Worm (Caenorhabditis elegans): Measurements from ENCODE around the gene C09G12.5.
"Not testable (repeated sequence)": the region's sequence is repeated elsewhere in the genome, so short reads cannot be mapped to it uniquely, and the experiment has no call there.

C09G12.5 gene

DNA sequence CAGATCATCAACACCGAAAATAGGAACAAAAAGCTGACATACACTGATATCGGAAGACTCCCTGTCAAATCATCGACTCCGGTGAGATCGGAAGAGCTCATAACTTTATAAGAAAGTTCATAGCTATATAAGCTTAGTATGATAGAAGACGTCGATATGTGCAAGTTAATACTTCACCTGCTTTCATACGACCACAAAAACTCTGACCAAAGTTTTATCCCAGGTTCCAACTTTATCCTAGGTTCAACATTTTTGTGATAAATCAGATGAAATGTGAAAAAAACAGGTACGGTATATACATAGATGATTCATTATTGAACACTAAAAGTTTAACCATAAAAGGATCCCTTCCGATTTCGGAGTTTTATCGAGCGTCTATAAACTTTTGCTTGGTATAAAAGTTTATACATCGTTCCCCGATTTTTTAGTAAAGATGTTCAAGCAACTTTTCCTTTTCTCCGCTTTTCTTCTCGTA, at the start of gene C09G12.5, which contains the start of gene srz-70:
Gene C09G12.5 (plus strand): TSS at position 425 of the 475 bp plus-strand sequence.
Gene srz-70 (minus strand): TSS at position 101 of the 475 bp plus-strand sequence.
- no peak for TF ChIP-seq dao-5 (tag; optimal IDR thresholded peaks at IDR 0.05)

ce11 chrIV:3433387-3433786, 45.7 kb upstream of the C09G12.5 start, which contains the start of gene C04C3.7:
Gene C04C3.7, minus strand, starts transcription at chrIV:3433487.
- not testable (repeated sequence) for TF ChIP-seq W03F9.2, dao-5, him-1 (tag; optimal IDR thresholded peaks at IDR 0.05)

DNA sequence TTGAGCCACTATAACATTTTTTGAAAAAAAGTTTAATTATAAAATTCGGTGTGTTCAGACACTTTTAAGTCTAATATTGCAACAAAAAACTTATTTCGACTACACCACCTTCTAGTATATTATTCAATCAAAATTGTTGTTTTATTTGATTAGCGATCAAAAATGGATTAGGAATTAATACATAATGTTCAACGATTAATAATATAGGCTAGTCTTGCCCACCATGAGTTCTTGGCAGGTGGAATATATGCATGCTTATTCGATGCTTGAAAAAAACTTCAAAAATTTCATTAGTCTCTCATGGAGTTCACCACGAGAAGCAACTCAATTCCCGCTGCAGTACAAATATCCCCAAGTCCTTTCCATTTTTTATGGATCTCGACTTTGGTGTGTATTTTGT, 43.1 kb upstream of the C09G12.5 start, which contains the start of gene srz-32:
Gene srz-32 (plus strand): TSS at position 301 of the 400 bp plus-strand sequence.
- TF ChIP-seq dao-5 (tag; optimal IDR thresholded peaks at IDR 0.05) (no peak), him-1 (tag; optimal IDR thresholded peaks at IDR 0.05) (no peak), W03F9.2 (tag; optimal IDR thresholded peaks at IDR 0.05) (no peak)

DNA sequence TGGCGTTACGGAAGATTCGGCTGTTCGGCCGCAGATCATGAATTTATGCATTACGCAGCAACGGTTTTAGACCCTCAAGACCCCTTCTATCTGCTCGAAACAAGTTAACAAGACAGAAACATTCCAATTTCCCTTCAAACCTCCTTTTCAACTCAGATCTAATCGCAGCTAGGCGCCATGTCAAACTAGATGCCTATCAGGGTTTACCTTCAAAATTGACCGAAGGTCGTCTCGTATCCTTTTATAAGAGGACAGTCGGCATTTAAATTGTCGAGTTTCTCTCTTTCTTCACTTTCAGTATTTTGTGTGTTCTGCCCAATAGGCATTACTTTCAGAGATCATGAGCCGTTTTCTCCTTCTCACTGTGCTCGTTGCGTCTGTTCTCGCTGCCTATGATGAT, 41.1 kb upstream of the C09G12.5 start, which contains the start of gene grd-13:
Gene grd-13 (plus strand): TSS at position 291 of the 400 bp plus-strand sequence.
- no peak for TF ChIP-seq dao-5 (tag; optimal IDR thresholded peaks at IDR 0.05)
- no peak for TF ChIP-seq W03F9.2 (tag; optimal IDR thresholded peaks at IDR 0.05)
- no peak for TF ChIP-seq him-1 (tag; optimal IDR thresholded peaks at IDR 0.05)

DNA sequence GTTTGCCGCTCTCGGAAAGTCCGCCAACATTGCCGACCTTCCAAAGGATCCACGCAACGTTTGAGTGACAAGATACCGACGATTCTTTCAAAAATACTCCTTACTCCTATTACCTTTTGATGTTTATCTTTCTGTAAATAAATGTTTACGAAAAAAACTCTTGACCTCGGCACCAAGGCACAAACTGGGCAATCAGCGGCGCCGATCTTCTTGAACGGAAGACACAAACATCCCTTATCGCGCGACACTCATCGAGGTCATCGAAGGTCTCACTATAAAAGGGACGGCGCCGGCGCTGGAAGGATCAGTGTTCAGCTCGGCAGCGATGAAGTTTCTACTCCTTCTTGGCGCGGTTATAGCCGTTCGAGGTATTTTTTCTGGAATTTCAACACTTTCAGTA, 39.8 kb upstream of the C09G12.5 start, which contains the start of gene grd-3:
Gene grd-3 (plus strand): TSS at position 302 of the 400 bp plus-strand sequence.
- TF ChIP-seq him-1 (tag; optimal IDR thresholded peaks at IDR 0.05) = no peak
- TF ChIP-seq W03F9.2 (tag; optimal IDR thresholded peaks at IDR 0.05) = no peak

- no peak for TF ChIP-seq him-1 (tag; optimal IDR thresholded peaks at IDR 0.05)
- no peak for TF ChIP-seq W03F9.2 (tag; optimal IDR thresholded peaks at IDR 0.05)
- no peak for TF ChIP-seq dao-5 (tag; optimal IDR thresholded peaks at IDR 0.05)
These were observed 38.3 kb upstream of the C09G12.5 start, which contains the start of gene grd-10 for ce11 chrIV:3440848-3441247. Gene grd-10, plus strand, starts transcription at chrIV:3441055.

- TF ChIP-seq dao-5 (tag; optimal IDR thresholded peaks at IDR 0.05) = no peak
These were observed 36.6 kb upstream of the C09G12.5 start for ce11 chrIV:3442513-3442912.

DNA sequence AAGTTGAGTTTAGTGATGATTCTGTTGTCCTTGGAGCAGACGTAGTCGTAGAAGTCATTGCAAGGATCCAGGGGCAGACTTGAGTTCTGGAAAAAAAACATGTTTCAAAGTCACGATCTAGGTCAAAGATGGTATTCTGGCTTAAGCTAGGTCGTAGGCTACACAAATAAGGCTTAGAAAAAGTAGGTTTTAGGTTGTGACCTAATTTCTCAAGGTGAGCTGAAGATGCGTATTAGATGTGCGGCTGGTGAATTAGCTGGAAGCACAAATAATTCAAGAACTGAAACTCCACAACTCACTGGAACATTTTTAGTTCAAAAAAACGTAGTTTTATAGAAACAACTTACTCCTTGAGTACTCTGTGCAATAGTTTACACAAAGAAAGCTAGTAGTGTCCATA, 35.0 kb upstream of the C09G12.5 start, which contains the start of gene F09D12.2:
Gene F09D12.2 (minus strand): TSS at position 101 of the 400 bp plus-strand sequence.
- no peak for TF ChIP-seq him-1 (tag; optimal IDR thresholded peaks at IDR 0.05)
- TF ChIP-seq W03F9.2 (tag; optimal IDR thresholded peaks at IDR 0.05) = no peak
- no peak for TF ChIP-seq dao-5 (tag; optimal IDR thresholded peaks at IDR 0.05)

DNA sequence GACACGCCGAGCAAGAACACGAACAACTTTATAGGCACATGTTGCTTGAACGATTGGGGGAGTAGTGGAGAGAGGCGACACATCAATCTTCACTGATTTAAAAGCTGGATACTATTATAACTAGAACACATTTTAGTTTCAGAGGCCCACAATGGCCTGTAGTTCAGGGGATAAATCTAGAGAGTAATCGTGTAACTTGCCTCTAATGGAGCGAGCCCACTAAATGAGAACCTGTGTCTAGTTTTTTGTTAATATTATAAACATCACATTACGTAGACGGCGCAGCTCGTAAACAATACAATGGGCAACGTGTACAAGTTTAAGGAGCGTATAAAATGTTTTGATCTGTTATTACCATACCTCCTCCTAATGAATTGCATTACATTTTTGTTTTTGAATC, 34.5 kb upstream of the C09G12.5 start, which contains the start of gene F58E2.5:
Gene F58E2.5 (plus strand): TSS at position 301 of the 400 bp plus-strand sequence.
- TF ChIP-seq dao-5 (tag; optimal IDR thresholded peaks at IDR 0.05) = no peak
- TF ChIP-seq him-1 (tag; optimal IDR thresholded peaks at IDR 0.05) = no peak
- no peak for TF ChIP-seq W03F9.2 (tag; optimal IDR thresholded peaks at IDR 0.05)

DNA sequence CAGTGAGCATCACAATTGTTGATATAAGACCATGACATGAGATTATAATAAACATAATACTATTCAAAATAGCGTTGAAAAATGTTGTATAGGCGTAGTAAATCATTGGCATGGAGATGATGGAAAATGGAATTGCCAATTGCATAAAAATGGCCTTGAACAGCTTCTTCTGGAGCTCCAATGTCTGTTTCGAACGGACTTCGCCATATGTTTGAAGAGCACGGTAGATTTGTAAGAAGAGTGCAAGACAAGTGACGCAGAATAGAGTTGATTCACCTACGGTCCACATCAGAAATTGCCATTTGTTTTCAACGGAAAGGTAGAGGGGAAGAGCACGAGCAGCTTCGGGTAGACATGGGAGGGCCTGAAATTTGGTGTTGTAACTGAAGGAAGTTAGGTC, 31.8 kb upstream of the C09G12.5 start:
- TF ChIP-seq dao-5 (tag; optimal IDR thresholded peaks at IDR 0.05) (no peak), him-1 (tag; optimal IDR thresholded peaks at IDR 0.05) (no peak), W03F9.2 (tag; optimal IDR thresholded peaks at IDR 0.05) (no peak)

ce11 chrIV:3452516-3452915, 26.6 kb upstream of the C09G12.5 start:
- TF ChIP-seq W03F9.2 (tag; optimal IDR thresholded peaks at IDR 0.05) = no peak
- TF ChIP-seq dao-5 (tag; optimal IDR thresholded peaks at IDR 0.05) = no peak
- TF ChIP-seq him-1 (tag; optimal IDR thresholded peaks at IDR 0.05) = no peak

DNA sequence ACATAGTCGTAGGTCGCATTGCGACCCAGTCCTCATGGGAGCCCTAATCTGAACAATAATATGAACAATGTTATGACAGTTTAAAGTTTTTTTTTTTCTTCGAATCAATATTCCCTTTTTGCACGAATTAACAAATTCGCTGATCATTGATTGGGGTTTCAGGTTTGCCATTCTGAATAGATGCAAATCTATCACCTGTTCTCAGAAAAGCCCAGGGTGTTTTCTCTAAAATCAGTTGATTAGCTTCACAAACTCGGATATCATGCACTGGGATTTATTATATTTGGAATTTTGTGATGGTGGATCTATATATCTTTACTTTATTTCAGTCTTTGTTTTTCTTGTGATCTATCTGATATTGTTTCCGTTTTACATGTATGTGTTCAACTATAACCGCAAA, 25.8 kb upstream of the C09G12.5 start, which contains the start of gene srz-23:
Gene srz-23 (plus strand): TSS at position 263 of the 400 bp plus-strand sequence.
- TF ChIP-seq W03F9.2 (tag; optimal IDR thresholded peaks at IDR 0.05) (no peak), him-1 (tag; optimal IDR thresholded peaks at IDR 0.05) (no peak), dao-5 (tag; optimal IDR thresholded peaks at IDR 0.05) (no peak)

- no peak for TF ChIP-seq dao-5 (tag; optimal IDR thresholded peaks at IDR 0.05)
- TF ChIP-seq him-1 (tag; optimal IDR thresholded peaks at IDR 0.05) = no peak
- TF ChIP-seq W03F9.2 (tag; optimal IDR thresholded peaks at IDR 0.05) = no peak
These were observed 15.9 kb upstream of the C09G12.5 start, which contains the start of gene F58E2.4 for ce11 chrIV:3463254-3463653. Gene F58E2.4, plus strand, starts transcription at chrIV:3463387.

DNA sequence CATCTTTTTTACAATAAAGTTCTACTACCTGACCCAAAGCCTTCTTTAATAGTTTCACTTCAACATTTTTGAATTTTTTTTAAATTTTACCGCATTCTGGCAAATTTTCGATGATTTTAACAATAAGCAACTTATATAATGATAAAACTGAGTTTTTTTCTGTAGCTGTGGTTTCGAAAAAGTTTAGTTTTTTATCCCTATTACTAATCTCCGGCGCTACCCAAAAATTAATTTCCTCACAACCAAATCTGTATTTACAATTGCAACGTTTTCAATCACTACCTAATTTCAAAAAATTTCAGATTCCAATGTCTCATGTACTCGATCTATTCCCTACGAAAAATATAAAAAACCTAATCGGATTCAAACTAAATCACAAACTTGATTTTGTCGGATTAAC, 12.0 kb upstream of the C09G12.5 start, which contains the start of gene F58E2.3:
Gene F58E2.3 (plus strand): TSS at position 301 of the 400 bp plus-strand sequence.
- TF ChIP-seq W03F9.2 (tag; optimal IDR thresholded peaks at IDR 0.05) (no peak), him-1 (tag; optimal IDR thresholded peaks at IDR 0.05) (no peak), dao-5 (tag; optimal IDR thresholded peaks at IDR 0.05) (no peak)

DNA sequence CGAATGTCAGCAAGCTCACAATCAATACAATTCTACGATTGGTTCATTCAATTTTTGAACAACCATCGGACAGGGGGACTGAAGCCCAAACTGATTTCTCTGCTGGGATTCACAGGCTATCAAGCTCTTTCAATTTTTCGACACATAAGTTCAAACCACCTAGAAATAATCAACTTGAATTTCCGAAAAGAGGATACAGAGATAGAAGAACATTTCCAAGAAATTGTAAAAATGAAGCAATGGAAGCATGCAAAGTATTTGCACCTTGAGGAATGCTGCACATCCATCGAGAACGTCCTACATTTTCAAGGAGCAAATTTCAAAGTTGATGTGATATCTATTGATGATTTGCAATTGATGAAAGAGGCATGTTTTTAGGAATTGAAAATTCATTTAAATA, 11.4 kb upstream of the C09G12.5 start:
- no peak for TF ChIP-seq him-1 (tag; optimal IDR thresholded peaks at IDR 0.05)

Measured in whole organism, L4/young adult.